Worm (Caenorhabditis elegans): ENCODE results near the gene C14A6.13.

Gene C14A6.13

DNA sequence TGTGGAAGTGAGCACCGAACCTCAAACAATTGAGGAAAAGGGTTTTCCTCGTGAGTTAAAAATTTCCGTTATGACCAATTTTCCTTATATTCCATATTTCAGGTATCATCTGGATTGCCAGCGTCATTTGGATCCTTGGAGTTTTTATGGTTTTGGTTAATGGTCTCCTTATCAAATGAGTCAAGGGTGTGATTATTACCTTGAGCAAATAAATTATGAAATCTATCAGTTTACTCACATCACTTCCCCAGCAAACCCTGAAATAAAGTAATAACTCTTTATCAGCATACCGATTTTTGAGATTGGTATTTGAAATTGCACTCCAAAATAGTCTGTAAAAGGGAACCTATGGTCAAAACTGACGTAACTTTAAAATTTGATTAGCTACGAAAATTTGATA, 16.7 kb downstream of the C14A6.13 start:
- TF ChIP-seq efl-1 (optimal IDR thresholded peaks at IDR 0.05) (no peak), efl-1 (GFP tag; optimal IDR thresholded peaks at IDR 0.05 in 1 of 2) (peak in 1 of 2 experiments; percentile 61), nhr-71 (tag; optimal IDR thresholded peaks at IDR 0.05) (no peak)

DNA sequence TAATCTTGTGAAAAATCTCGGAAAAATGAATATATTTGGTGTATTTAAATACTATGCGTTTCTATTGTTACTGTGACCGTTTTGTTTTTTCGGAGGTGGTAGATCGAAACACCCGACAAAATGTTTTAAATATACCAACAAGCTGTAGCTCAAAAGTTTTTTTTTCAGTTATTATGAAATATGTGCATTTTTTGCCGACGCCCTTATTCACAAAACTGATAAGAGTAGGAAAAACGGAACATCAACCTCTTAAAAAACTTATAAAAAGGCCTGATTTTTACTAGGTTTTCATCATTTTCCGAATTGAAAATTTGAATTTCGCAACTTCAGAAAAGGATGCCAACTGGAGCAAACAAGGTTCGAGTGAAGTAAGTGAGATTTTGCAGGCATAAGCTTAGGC, 17.7 kb downstream of the C14A6.13 start, which contains the start of gene Y37H2A.14:
Gene Y37H2A.14 (plus strand): TSS at position 301 of the 400 bp plus-strand sequence.
- TF ChIP-seq egl-27 (tag; optimal IDR thresholded peaks at IDR 0.05): no peak
- no peak for TF ChIP-seq lsy-2 (tag; optimal IDR thresholded peaks at IDR 0.05)
- no peak for TF ChIP-seq unc-98 (GFP tag; IDR thresholded peaks at IDR 0.05)
- no peak for TF ChIP-seq aly-2 (tag; optimal IDR thresholded peaks at IDR 0.05)
- no peak for TF ChIP-seq nhr-20 (tag; optimal IDR thresholded peaks at IDR 0.05)
- TF ChIP-seq lin-14 (GFP tag; optimal IDR thresholded peaks at IDR 0.05): no peak
- TF ChIP-seq snu-23 (GFP tag; optimal IDR thresholded peaks at IDR 0.05): no peak
- TF ChIP-seq isw-1 (GFP tag; IDR thresholded peaks at IDR 0.05): no peak
- TF ChIP-seq nhr-90 (tag; optimal IDR thresholded peaks at IDR 0.05; ENCODE audit: poor library complexity): no peak
- TF ChIP-seq mab-9 (GFP tag; IDR thresholded peaks at IDR 0.05): no peak

DNA sequence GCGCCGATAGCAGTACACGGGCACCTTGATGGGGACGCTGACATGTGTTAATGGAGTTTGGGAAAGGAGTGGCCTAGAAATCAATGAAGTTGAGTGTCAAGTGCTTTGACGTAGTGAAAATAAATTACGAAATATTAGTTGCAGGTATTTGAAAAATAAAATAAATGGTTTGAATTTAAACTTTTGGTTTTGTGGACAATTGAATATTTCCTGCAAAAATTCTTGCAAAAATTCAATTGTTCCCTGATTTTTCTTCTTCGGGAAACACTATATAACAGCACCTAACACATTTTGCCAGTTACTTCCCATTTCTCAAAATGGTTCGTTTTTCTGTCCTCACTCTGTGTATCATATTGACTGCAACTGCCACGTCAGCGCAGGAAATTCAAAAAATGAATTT, 18.6 kb downstream of the C14A6.13 start, which contains the start of gene Y37H2A.13:
Gene Y37H2A.13 (plus strand): TSS at position 301 of the 400 bp plus-strand sequence.
- TF ChIP-seq efl-3 (GFP tag; optimal IDR thresholded peaks at IDR 0.05) (no peak), unc-30 (tag; optimal IDR thresholded peaks at IDR 0.05) (no peak), unc-98 (GFP tag; IDR thresholded peaks at IDR 0.05) (no peak), tlp-1 (tag; optimal IDR thresholded peaks at IDR 0.05) (no peak), ztf-11 (tag; optimal IDR thresholded peaks at IDR 0.05) (no peak), lin-35 (GFP tag; optimal IDR thresholded peaks at IDR 0.05) (no peak), mep-1 (tag; optimal IDR thresholded peaks at IDR 0.05) (no peak), irx-1 (tag; optimal IDR thresholded peaks at IDR 0.05) (no peak), ets-5 (GFP tag; IDR thresholded peaks at IDR 0.05) (no peak), hpl-2 (GFP tag; optimal IDR thresholded peaks at IDR 0.05) (no peak), swsn-7 (tag; optimal IDR thresholded peaks at IDR 0.05) (no peak), lsy-2 (tag; optimal IDR thresholded peaks at IDR 0.05) (no peak), F16B12.6 (tag; optimal IDR thresholded peaks at IDR 0.05) (no peak), unc-62 (GFP tag; optimal IDR thresholded peaks at IDR 0.05) (no peak)

DNA sequence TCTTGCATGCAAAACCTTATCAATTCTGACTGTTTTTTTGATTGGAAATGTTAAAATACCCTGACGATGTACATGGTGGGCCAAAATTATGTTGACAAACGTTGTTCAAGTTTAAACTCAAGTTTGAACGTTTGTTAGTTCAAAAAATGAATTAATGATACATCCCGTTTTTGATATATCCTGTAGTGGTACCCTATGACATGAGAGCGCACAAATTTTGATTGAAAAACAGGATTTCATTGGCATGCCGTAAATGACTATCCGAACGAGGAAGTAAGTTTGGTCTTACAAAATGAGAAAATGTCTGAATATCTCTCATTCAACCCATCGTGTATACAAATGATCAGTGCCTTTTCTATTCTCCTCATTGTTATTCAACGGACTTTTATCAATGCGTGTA, 20.0 kb downstream of the C14A6.13 start, which contains the start of gene Y37H2A.11:
Gene Y37H2A.11 (plus strand): TSS at position 301 of the 400 bp plus-strand sequence.
- TF ChIP-seq egl-27 (tag; optimal IDR thresholded peaks at IDR 0.05): no peak
- TF ChIP-seq tbx-2 (tag; optimal IDR thresholded peaks at IDR 0.05): no peak
- TF ChIP-seq ceh-88 (GFP tag; IDR thresholded peaks at IDR 0.05): no peak
- TF ChIP-seq efl-3 (GFP tag; optimal IDR thresholded peaks at IDR 0.05): no peak
- TF ChIP-seq ets-5 (GFP tag; IDR thresholded peaks at IDR 0.05): no peak
- TF ChIP-seq Y116A8C.19 (tag; optimal IDR thresholded peaks at IDR 0.05; ENCODE audit: borderline replicate concordance): no peak
- no peak for TF ChIP-seq nhr-84 (tag; optimal IDR thresholded peaks at IDR 0.05)
- no peak for TF ChIP-seq mdl-1 (tag; optimal IDR thresholded peaks at IDR 0.05)
- no peak for TF ChIP-seq ces-1 (GFP tag; optimal IDR thresholded peaks at IDR 0.05)
- TF ChIP-seq zip-4 (GFP tag; optimal IDR thresholded peaks at IDR 0.05): no peak
- no peak for TF ChIP-seq aly-2 (tag; optimal IDR thresholded peaks at IDR 0.05)
- TF ChIP-seq unc-98 (GFP tag; IDR thresholded peaks at IDR 0.05): no peak
- TF ChIP-seq ztf-4 (tag; optimal IDR thresholded peaks at IDR 0.05): no peak
- TF ChIP-seq C16A3.4 (tag; optimal IDR thresholded peaks at IDR 0.05): no peak

DNA sequence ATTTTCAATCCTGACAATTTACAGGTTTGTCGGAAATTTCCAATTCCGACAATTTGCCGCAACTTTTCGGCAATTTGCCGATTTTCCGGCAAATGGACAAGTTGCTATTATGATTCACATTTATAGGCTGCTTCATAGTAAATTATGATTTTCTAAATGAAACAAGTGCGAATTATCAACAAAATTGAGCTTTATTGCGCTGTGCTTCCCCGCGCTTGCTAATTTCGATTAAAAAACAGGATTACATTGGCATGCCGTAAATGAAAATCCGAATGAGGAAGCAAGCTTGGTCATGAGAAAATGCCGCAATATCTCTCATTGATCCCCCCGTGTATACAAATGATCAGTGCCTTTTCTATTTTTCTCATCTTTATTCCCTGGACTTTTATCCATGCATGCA, 22.4 kb downstream of the C14A6.13 start, which contains the start of gene Y37H2A.10:
Gene Y37H2A.10 (plus strand): TSS at position 301 of the 400 bp plus-strand sequence.
- TF ChIP-seq mep-1 (tag; optimal IDR thresholded peaks at IDR 0.05) (no peak), pag-3 (tag; optimal IDR thresholded peaks at IDR 0.05; ENCODE audit: borderline replicate concordance, insufficient read depth) (no peak), unc-130 (tag; optimal IDR thresholded peaks at IDR 0.05) (no peak), zip-4 (GFP tag; optimal IDR thresholded peaks at IDR 0.05) (no peak), aly-2 (tag; optimal IDR thresholded peaks at IDR 0.05) (no peak), unc-30 (tag; optimal IDR thresholded peaks at IDR 0.05) (no peak)
